Worm (Caenorhabditis elegans) whole organism, L4/young adult: Measurements from ENCODE around the gene sulp-5.

Source experiments
- dao-5 ChIP-seq: sonication (generic microtip); optimal IDR thresholded peaks from 2 replicates; lab custom pipeline; 2016; ENCODE audit warnings: missing genotype, missing genetic modification characterization, moderate library complexity, missing compliant biosample characterization
- him-1 ChIP-seq: sonication (generic microtip); optimal IDR thresholded peaks from 2 replicates; lab custom pipeline; 2016; ENCODE audit warnings: missing genotype, missing genetic modification reagents, missing genetic modification characterization, missing compliant biosample characterization

- no peak for TF ChIP-seq him-1 (tag; lab: Kevin White, UChicago)
- no peak for TF ChIP-seq dao-5
Observed at ce11 chrV:11876657-11877056, 3.2 kb upstream of the sulp-5 start.
